Worm (Caenorhabditis elegans) whole organism, early embryonic: ENCODE data around the gene str-14.

ENCODE experiments used
- ama-1 ChIP-seq: fragments of 150-350 bp; optimal IDR thresholded peaks from 2 replicates; lab custom pipeline; 2014
- ceh-13 ChIP-seq: fragments of 200-800 bp; sonication (Bioruptor generic); optimal IDR thresholded peaks from 2 replicates; lab custom pipeline; 2018; ENCODE audit warnings: mild to moderate bottlenecking, missing genetic modification characterization, missing compliant biosample characterization

DNA sequence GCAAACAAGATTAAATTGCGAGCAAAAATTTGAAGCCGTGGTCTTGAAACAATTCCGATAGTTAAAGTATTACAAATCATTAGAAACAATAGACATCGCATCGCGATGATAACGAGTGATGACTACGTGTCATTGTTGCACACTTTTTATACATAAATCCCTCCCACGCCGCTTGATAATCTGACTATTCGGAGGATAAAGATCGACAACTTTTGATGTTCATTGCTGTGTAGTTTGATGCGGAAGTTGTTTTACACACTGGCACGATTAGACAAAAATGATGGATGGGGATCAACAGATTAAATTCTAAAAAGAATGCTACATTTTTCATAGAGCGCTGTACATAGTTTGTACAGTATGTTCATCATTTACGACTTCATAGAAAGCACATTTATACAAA lies 24.3 kb upstream of the str-14 start, which contains the start of gene T08G3.11:
- TF ChIP-seq ama-1 (lab: Kevin White, UChicago) (no peak), ceh-13 (GFP tag; lab: Kevin White, UChicago) (no peak)
